Fruit fly (Drosophila melanogaster) whole organism, embryonic: ENCODE data around the gene CG31161.
A peak's percentile ranks its signal among the peaks of the same experiment; 100 is the strongest.

Source experiments
- Abd-B ChIP-seq: fragments of 200-800 bp; sonication (Bioruptor generic); optimal IDR thresholded peaks from 2 replicates; lab custom pipeline; 2018; ENCODE audit warnings: missing biosample characterization, mild to moderate bottlenecking, missing genetic modification characterization, moderate library complexity
- CG10267 ChIP-seq: fragments of 200-800 bp; sonication (Bioruptor generic); optimal IDR thresholded peaks from 2 replicates; lab custom pipeline; 2018; ENCODE audit warnings: missing biosample characterization, mild to moderate bottlenecking, missing genetic modification characterization, moderate library complexity
- CG10565 ChIP-seq: fragments of 200-800 bp; sonication (Bioruptor generic); optimal IDR thresholded peaks from 3 replicates; lab custom pipeline; 2016; ENCODE audit warnings: missing biosample characterization, mild to moderate bottlenecking, missing genetic modification characterization
- CG11247 ChIP-seq: fragments of 200-800 bp; sonication (Bioruptor generic); IDR thresholded peaks from 2 replicates; pipeline ENCODE4 v1.3.6; 2022; ENCODE audit warnings: missing biosample characterization, missing genetic modification characterization
- CG14014 ChIP-seq: fragments of 200-800 bp; sonication (Bioruptor generic); IDR thresholded peaks from 2 replicates; pipeline ENCODE4 v1.3.6; 2022; ENCODE audit warnings: missing biosample characterization, missing genetic modification characterization
- CG14050 ChIP-seq: fragments of 200-800 bp; sonication (Bioruptor generic); IDR thresholded peaks from 3 replicates; pipeline ENCODE4 v1.3.6; 2022; ENCODE audit warnings: missing biosample characterization, missing genetic modification characterization
- CG15601 ChIP-seq: fragments of 200-800 bp; sonication (Bioruptor generic); optimal IDR thresholded peaks from 3 replicates; lab custom pipeline; 2019; ENCODE audit warnings: missing biosample characterization, mild to moderate bottlenecking, missing genetic modification characterization, moderate library complexity
- CG1647 ChIP-seq: fragments of 200-800 bp; sonication (Bioruptor generic); optimal IDR thresholded peaks from 3 replicates; lab custom pipeline; 2016; ENCODE audit warnings: missing biosample characterization, missing genetic modification characterization
- CG18764 ChIP-seq: fragments of 200-800 bp; sonication (Bioruptor generic); optimal IDR thresholded peaks from 3 replicates; lab custom pipeline; 2016; ENCODE audit warnings: missing biosample characterization, missing genetic modification characterization
- CG2199 ChIP-seq: fragments of 200-800 bp; sonication (Bioruptor generic); IDR thresholded peaks from 3 replicates; pipeline ENCODE4 v1.3.6; 2022; ENCODE audit warnings: missing biosample characterization, missing genetic modification characterization
- CG2875 ChIP-seq: fragments of 200-800 bp; sonication (Bioruptor generic); optimal IDR thresholded peaks from 2 replicates; lab custom pipeline; 2017; ENCODE audit warnings: missing biosample characterization, mild to moderate bottlenecking, missing genetic modification characterization, missing genetic modification reagents
- CG34224 ChIP-seq: fragments of 200-800 bp; sonication (Bioruptor generic); IDR thresholded peaks from 3 replicates; pipeline ENCODE4 v1.3.6; 2022; ENCODE audit warnings: missing biosample characterization, missing genetic modification characterization; ENCODE audit not compliant: partially characterized antibody
- CG4404 ChIP-seq: fragments of 200-800 bp; sonication (Bioruptor generic); IDR thresholded peaks from 2 replicates; pipeline ENCODE4 v1.3.6; 2022; ENCODE audit warnings: missing biosample characterization, missing genetic modification characterization
- CG4707 ChIP-seq: fragments of 200-800 bp; sonication (Bioruptor generic); optimal IDR thresholded peaks from 2 replicates; lab custom pipeline; 2018; ENCODE audit warnings: missing biosample characterization, mild to moderate bottlenecking, missing genetic modification characterization, moderate library complexity
- CG4854 ChIP-seq: fragments of 200-800 bp; sonication (Bioruptor generic); optimal IDR thresholded peaks from 2 replicates; lab custom pipeline; 2016; ENCODE audit warnings: missing biosample characterization, missing genetic modification characterization, inconsistent platforms
- CG5180 ChIP-seq: fragments of 200-800 bp; sonication (Bioruptor generic); optimal IDR thresholded peaks from 3 replicates; lab custom pipeline; 2017; ENCODE audit warnings: missing biosample characterization, missing genetic modification characterization, mild to moderate bottlenecking, moderate library complexity, missing genetic modification reagents
- CG8765 ChIP-seq: fragments of 200-800 bp; sonication (Bioruptor generic); IDR thresholded peaks from 2 replicates; pipeline ENCODE4 v1.3.6; 2022; ENCODE audit warnings: missing biosample characterization, missing genetic modification characterization
- CG8944 ChIP-seq: fragments of 200-800 bp; sonication (Bioruptor generic); optimal IDR thresholded peaks from 3 replicates; lab custom pipeline; 2016; ENCODE audit warnings: missing biosample characterization, missing genetic modification characterization
- Camta ChIP-seq: fragments of 200-800 bp; sonication (Bioruptor generic); optimal IDR thresholded peaks from 2 replicates; lab custom pipeline; 2016; ENCODE audit warnings: missing biosample characterization, missing genetic modification characterization
- E2f1 ChIP-seq: fragments of 200-800 bp; sonication (Bioruptor generic); IDR thresholded peaks from 2 replicates; pipeline ENCODE4 v1.3.6; 2022; ENCODE audit warnings: missing biosample characterization, missing genetic modification characterization
- Fer3 ChIP-seq: fragments of 200-800 bp; sonication (Bioruptor generic); optimal IDR thresholded peaks from 2 replicates; lab custom pipeline; 2018; ENCODE audit warnings: missing biosample characterization, mild to moderate bottlenecking, missing genetic modification characterization, moderate library complexity
- HLHmδ ChIP-seq: fragments of 200-800 bp; sonication (Bioruptor generic); optimal IDR thresholded peaks from 2 replicates; lab custom pipeline; 2018; ENCODE audit warnings: missing biosample characterization, mild to moderate bottlenecking, missing genetic modification characterization, moderate library complexity
- Hr51 ChIP-seq, 2 experiments: fragments of 200-800 bp; sonication (Bioruptor generic); optimal IDR thresholded peaks; 2 replicates in 1 of 2; 3 replicates in 1 of 2; lab custom pipeline; 2016 to 2018; ENCODE audit warnings: missing biosample characterization in 2 of 2, missing genetic modification characterization in 2 of 2, mild to moderate bottlenecking in 1 of 2, moderate library complexity in 1 of 2
- Hr78 ChIP-seq, 2 experiments: fragments of 200-800 bp in 1 of 2; fragments of >200 bp in 1 of 2; sonication (Bioruptor generic) in 1 of 2; optimal IDR thresholded peaks; 2 replicates each; lab custom pipeline; 2017 to 2019; ENCODE audit warnings: missing biosample characterization in 2 of 2, missing genetic modification characterization in 2 of 2, mild to moderate bottlenecking in 1 of 2, moderate library complexity in 1 of 2
- Jarid2 ChIP-seq: fragments of 200-800 bp; sonication (Bioruptor generic); optimal IDR thresholded peaks from 3 replicates; lab custom pipeline; 2017; ENCODE audit warnings: mild to moderate bottlenecking, missing biosample characterization, missing genetic modification reagents, missing genetic modification characterization
- NC2α ChIP-seq: fragments of 200-800 bp; sonication (Bioruptor generic); optimal IDR thresholded peaks from 2 replicates; lab custom pipeline; 2016; ENCODE audit warnings: missing biosample characterization, missing genetic modification characterization
- Nf-YB ChIP-seq: fragments of 200-800 bp; sonication (Bioruptor generic); optimal IDR thresholded peaks from 3 replicates; lab custom pipeline; 2019; ENCODE audit warnings: missing biosample characterization, mild to moderate bottlenecking, missing genetic modification characterization, moderate library complexity
- Nf-YC ChIP-seq: fragments of 200-800 bp; optimal IDR thresholded peaks from 3 replicates; lab custom pipeline; 2019; ENCODE audit warnings: missing biosample characterization, mild to moderate bottlenecking, missing genetic modification characterization, moderate library complexity
- NfI ChIP-seq: fragments of 200-800 bp; sonication (Bioruptor generic); optimal IDR thresholded peaks from 3 replicates; lab custom pipeline; 2018; ENCODE audit warnings: missing biosample characterization, mild to moderate bottlenecking, missing genetic modification characterization, moderate library complexity
- Optix ChIP-seq: fragments of 200-800 bp; sonication (Bioruptor generic); IDR thresholded peaks from 3 replicates; pipeline ENCODE4 v1.3.6; 2022; ENCODE audit warnings: missing biosample characterization, missing genetic modification characterization
- Pdp1 ChIP-seq, 2 experiments: fragments of 200-800 bp; sonication (Bioruptor generic); optimal IDR thresholded peaks; 3 replicates each; lab custom pipeline; 2016; ENCODE audit warnings: missing biosample characterization in 2 of 2, missing genetic modification characterization in 2 of 2, mild to moderate bottlenecking in 1 of 2, moderate library complexity in 1 of 2
- Rx ChIP-seq: fragments of 200-800 bp; sonication (Bioruptor generic); IDR thresholded peaks from 2 replicates; pipeline ENCODE4 v1.3.6; 2022; ENCODE audit warnings: missing biosample characterization, missing genetic modification characterization
- Six4 ChIP-seq: fragments of 200-800 bp; sonication (Bioruptor generic); optimal IDR thresholded peaks from 2 replicates; lab custom pipeline; 2016; ENCODE audit warnings: missing biosample characterization, missing genetic modification characterization
- Spps ChIP-seq: fragments of 200-800 bp; sonication (Bioruptor generic); optimal IDR thresholded peaks from 2 replicates; lab custom pipeline; 2018; ENCODE audit warnings: missing biosample characterization, mild to moderate bottlenecking, missing genetic modification characterization
- btn ChIP-seq: fragments of 200-800 bp; sonication (Bioruptor generic); optimal IDR thresholded peaks from 2 replicates; lab custom pipeline; 2016; ENCODE audit warnings: missing biosample characterization, missing genetic modification characterization
- croc ChIP-seq: fragments of 200-800 bp; sonication (Bioruptor generic); conservative IDR thresholded peaks from 3 replicates; pipeline ENCODE4 v1.3.6; 2022; ENCODE audit warnings: missing biosample characterization, missing genetic modification characterization
- danr ChIP-seq: fragments of 200-800 bp; sonication (Bioruptor generic); IDR thresholded peaks from 2 replicates; pipeline ENCODE4 v1.3.6; 2022; ENCODE audit warnings: missing biosample characterization, missing genetic modification characterization
- grau ChIP-seq: fragments of 200-800 bp; optimal IDR thresholded peaks from 3 replicates; lab custom pipeline; 2019; ENCODE audit warnings: missing biosample characterization, mild to moderate bottlenecking, missing genetic modification characterization, moderate library complexity
- maf-S ChIP-seq: fragments of 200-800 bp; sonication (Bioruptor generic); optimal IDR thresholded peaks from 2 replicates; lab custom pipeline; 2016; ENCODE audit warnings: missing biosample characterization, missing genetic modification characterization
- nerfin-2 ChIP-seq: fragments of 200-800 bp; sonication (Bioruptor generic); IDR thresholded peaks from 2 replicates; pipeline ENCODE4 v1.3.6; 2022; ENCODE audit warnings: missing biosample characterization, missing genetic modification characterization; ENCODE audit not compliant: partially characterized antibody
- org-1 ChIP-seq: fragments of 200-800 bp; sonication (Bioruptor generic); optimal IDR thresholded peaks from 2 replicates; lab custom pipeline; 2017; ENCODE audit warnings: missing biosample characterization, missing genetic modification characterization
- p53 ChIP-seq: fragments of 200-800 bp; sonication (Bioruptor generic); optimal IDR thresholded peaks from 2 replicates; lab custom pipeline; 2016; ENCODE audit warnings: missing biosample characterization, missing genetic modification characterization
- sc ChIP-seq, 3 experiments: fragments of >200 bp in 2 of 3; fragments of 200-800 bp in 1 of 3; sonication (Bioruptor generic) in 1 of 3; optimal IDR thresholded peaks; 2 replicates in 2 of 3; 3 replicates in 1 of 3; lab custom pipeline; 2017; ENCODE audit warnings: mild to moderate bottlenecking in 1 of 3, missing biosample characterization in 1 of 3, missing genetic modification characterization in 1 of 3, missing genetic modification reagents in 1 of 3
- shn ChIP-seq: fragments of 200-800 bp; sonication (Bioruptor generic); optimal IDR thresholded peaks from 3 replicates; lab custom pipeline; 2016; ENCODE audit warnings: missing biosample characterization, missing genetic modification characterization
- sna ChIP-seq: fragments of 200-800 bp; sonication (Bioruptor generic); IDR thresholded peaks from 2 replicates; pipeline ENCODE4 v1.3.6; 2022; ENCODE audit warnings: missing biosample characterization, missing genetic modification characterization; ENCODE audit not compliant: partially characterized antibody
- tx ChIP-seq: fragments of 200-800 bp; sonication (Bioruptor generic); optimal IDR thresholded peaks from 2 replicates; lab custom pipeline; 2016; ENCODE audit warnings: missing biosample characterization, missing genetic modification characterization
- unpg ChIP-seq: fragments of 200-800 bp; sonication (Bioruptor generic); optimal IDR thresholded peaks from 3 replicates; lab custom pipeline; 2018; ENCODE audit warnings: missing biosample characterization, mild to moderate bottlenecking, missing genetic modification characterization, moderate library complexity
- yki ChIP-seq: fragments of >200 bp; optimal IDR thresholded peaks from 3 replicates; lab custom pipeline; 2018
- z ChIP-seq: fragments of 200-800 bp; sonication (Bioruptor generic); IDR thresholded peaks from 3 replicates; pipeline ENCODE4 v1.3.6; 2022; ENCODE audit warnings: missing biosample characterization, missing genetic modification characterization
- zfh1 ChIP-seq: fragments of 200-800 bp; sonication (Bioruptor generic); IDR thresholded peaks from 3 replicates; pipeline ENCODE4 v1.3.6; 2022; ENCODE audit warnings: missing biosample characterization, missing genetic modification characterization

Gene CG31161

dm6 chr3R:22596450-22596849, 19.9 kb upstream of the CG31161 start (continued):
- TF ChIP-seq CG34224, result no peak
- TF ChIP-seq Optix (GFP tag; lab: Robert Waterston, UW), result no peak
- no peak for TF ChIP-seq btn (GFP tag; lab: Kevin White, UChicago)
- TF ChIP-seq shn (GFP tag; lab: Kevin White, UChicago), result no peak
- peak; percentile 40 for TF ChIP-seq org-1 (GFP tag; lab: Kevin White, UChicago)
- no peak for TF ChIP-seq grau (tag; lab: Kevin White, UChicago)
- no peak for TF ChIP-seq Six4 (GFP tag; lab: Kevin White, UChicago)
- TF ChIP-seq NfI (GFP tag; lab: Kevin White, UChicago), result peak; percentile 11
- peak; percentile 60 for TF ChIP-seq HLHmδ (GFP tag; lab: Kevin White, UChicago)
- peak; percentile 31 for TF ChIP-seq Camta
- peak; percentile 27 for TF ChIP-seq CG2875 (GFP tag; lab: Kevin White, UChicago)
- peak; percentile 32 for TF ChIP-seq NC2α (GFP tag; lab: Kevin White, UChicago)
- no peak for TF ChIP-seq CG10267 (tag; lab: Kevin White, UChicago)
- no peak for TF ChIP-seq Spps (tag; lab: Kevin White, UChicago)
- no peak for TF ChIP-seq Hr51 (GFP tag; optimal IDR thresholded peaks at IDR 0.05; lab: Kevin White, UChicago)
- no peak for TF ChIP-seq Hr78 (GFP tag; optimal IDR thresholded peaks at IDR 0.05; lab: Kevin White, UChicago)
- 0 out of 2 replicates have a peak, but pooled peaks have one; percentile 40 for TF ChIP-seq danr
- TF ChIP-seq CG18764 (GFP tag; lab: Kevin White, UChicago), result peak; percentile 43
- 0 out of 2 replicates have a peak, but pooled peaks have one; percentile 35 for TF ChIP-seq sna (GFP tag; lab: Robert Waterston, UW)
- TF ChIP-seq CG15601 (tag; lab: Kevin White, UChicago), result peak; percentile 66
- TF ChIP-seq CG11247 (GFP tag; lab: Robert Waterston, UW), result peak; percentile 52; the same call in 1 of the 2 replicates
- no peak for TF ChIP-seq CG1647 (GFP tag; lab: Kevin White, UChicago)
- TF ChIP-seq croc, result no peak
- peak; percentile 5 for TF ChIP-seq CG8944 (GFP tag; lab: Kevin White, UChicago)
- TF ChIP-seq CG4854, result no peak
- 0 out of 3 replicates have a peak, but pooled peaks have one; percentile 35 for TF ChIP-seq z (GFP tag; lab: Robert Waterston, UW)
- no peak for TF ChIP-seq Rx (GFP tag; lab: Robert Waterston, UW)
- TF ChIP-seq CG8765 (GFP tag; lab: Robert Waterston, UW), result no peak
- peak; percentile 52 for TF ChIP-seq Fer3 (tag; lab: Kevin White, UChicago)
- peak; percentile 84 for TF ChIP-seq CG14014 (GFP tag; lab: Robert Waterston, UW)
- peak; percentile 54 for TF ChIP-seq p53 (GFP tag; lab: Kevin White, UChicago)
- peak; percentile 18 for TF ChIP-seq Jarid2 (GFP tag; lab: Kevin White, UChicago)
- TF ChIP-seq CG14050 (GFP tag; lab: Robert Waterston, UW), result 0 out of 3 replicates have a peak, but pooled peaks have one; percentile 23
- no peak for TF ChIP-seq CG10565 (GFP tag; lab: Kevin White, UChicago)
- no peak for TF ChIP-seq tx (GFP tag; lab: Kevin White, UChicago)
- peak; percentile 15 to 38 for TF ChIP-seq Pdp1 (GFP tag; optimal IDR thresholded peaks at IDR 0.05; lab: Kevin White, UChicago)
- peak; percentile 28 for TF ChIP-seq CG5180 (GFP tag; lab: Kevin White, UChicago)
- TF ChIP-seq E2f1 (GFP tag; lab: Robert Waterston, UW), result no peak
- no peak for TF ChIP-seq maf-S (GFP tag; lab: Kevin White, UChicago)
- TF ChIP-seq zfh1 (GFP tag; lab: Robert Waterston, UW), result peak; percentile 52; the same call in 1 of the 3 replicates
- TF ChIP-seq sc (optimal IDR thresholded peaks at IDR 0.05; lab: Kevin White, UChicago), result no peak
- TF ChIP-seq sc (GFP tag; optimal IDR thresholded peaks at IDR 0.05; lab: Kevin White, UChicago), result peak; percentile 26
- TF ChIP-seq Abd-B, result no peak
- TF ChIP-seq nerfin-2 (GFP tag; lab: Robert Waterston, UW), result no peak
- TF ChIP-seq yki (lab: Kevin White, UChicago), result no peak
- TF ChIP-seq CG4404 (GFP tag; lab: Robert Waterston, UW), result no peak
- TF ChIP-seq Nf-YB (GFP tag; lab: Kevin White, UChicago), result no peak
- peak; percentile 43 for TF ChIP-seq unpg (GFP tag; lab: Kevin White, UChicago)
- peak; percentile 40 for TF ChIP-seq CG4707 (GFP tag; lab: Kevin White, UChicago)
- TF ChIP-seq CG2199 (GFP tag; lab: Robert Waterston, UW), result peak; percentile 57; the same call in 1 of the 3 replicates
- no peak for TF ChIP-seq Nf-YC
